Worm (Caenorhabditis elegans): Measurements from ENCODE around the gene F23F12.13.

DNA sequence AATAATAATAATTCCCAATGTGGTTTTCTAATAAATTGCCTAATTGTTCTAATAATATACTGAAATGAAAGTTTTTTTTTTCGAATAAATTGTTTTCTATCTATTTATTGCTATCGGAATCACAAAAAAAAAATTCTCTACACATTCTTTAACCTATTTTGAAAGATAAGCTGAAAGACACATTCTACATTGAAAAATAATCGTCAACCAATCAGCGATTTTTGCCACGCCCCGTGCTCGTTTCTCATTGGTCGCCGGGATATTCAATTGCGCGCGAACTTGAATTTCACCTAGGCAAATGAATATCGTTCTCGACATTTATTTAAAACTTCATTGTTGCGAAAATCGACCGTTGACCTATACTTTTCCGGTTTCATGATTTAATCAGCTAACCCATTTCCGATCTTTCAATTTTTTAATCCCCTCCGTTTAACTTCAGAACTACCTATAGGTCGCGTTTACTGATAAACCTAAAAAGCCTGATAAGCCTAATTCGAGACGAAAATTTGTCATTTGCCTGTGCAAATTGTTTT, 4.6 kb downstream of the F23F12.13 start, which contains the start of gene F23F12.3:
- TF ChIP-seq ztf-23 (GFP tag; IDR thresholded peaks at IDR 0.05) = no peak
- TF ChIP-seq flt-1 (GFP tag; IDR thresholded peaks at IDR 0.05) = no peak
